Worm (Caenorhabditis elegans) whole organism, dauer: ENCODE results near the gene srw-20.

Experiments
- unc-62 ChIP-seq: sonication (generic microtip); optimal IDR thresholded peaks from 2 replicates; lab custom pipeline; 2017; ENCODE audit warnings: missing biosample characterization, missing genetic modification reagents, missing genetic modification characterization

srw-20 gene

ce11 chrV:17079795-17080194, at the start of gene srw-20:
TSS of gene srw-20 (minus strand) at chrV:17079895.
- TF ChIP-seq unc-62 (GFP tag; lab: Kevin White, UChicago) = no peak

DNA sequence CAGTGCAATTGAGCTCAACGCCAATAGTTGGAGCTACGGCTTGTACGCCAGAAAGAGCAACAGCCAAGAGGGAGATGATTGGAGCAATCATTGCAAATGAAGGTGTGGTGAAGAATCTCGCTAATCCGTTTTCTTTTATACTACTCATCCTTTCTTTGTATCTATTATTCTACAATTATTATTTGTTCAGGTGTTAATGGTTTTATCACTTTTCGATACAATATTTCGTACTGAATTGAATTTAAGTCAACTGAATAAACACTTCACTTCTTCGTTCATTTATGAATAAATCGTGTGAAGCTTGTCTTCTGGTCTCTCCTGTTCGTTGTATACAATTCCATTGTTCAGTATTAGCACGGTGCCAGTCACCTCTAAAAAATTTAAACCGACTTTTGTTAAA, 28.6 kb upstream of the srw-20 start, which contains the start of gene ZK218.11:
TSS of gene ZK218.11 (minus strand) at position 101 of the 400 bp plus-strand sequence.
- TF ChIP-seq unc-62 (GFP tag; lab: Kevin White, UChicago) = no peak

DNA sequence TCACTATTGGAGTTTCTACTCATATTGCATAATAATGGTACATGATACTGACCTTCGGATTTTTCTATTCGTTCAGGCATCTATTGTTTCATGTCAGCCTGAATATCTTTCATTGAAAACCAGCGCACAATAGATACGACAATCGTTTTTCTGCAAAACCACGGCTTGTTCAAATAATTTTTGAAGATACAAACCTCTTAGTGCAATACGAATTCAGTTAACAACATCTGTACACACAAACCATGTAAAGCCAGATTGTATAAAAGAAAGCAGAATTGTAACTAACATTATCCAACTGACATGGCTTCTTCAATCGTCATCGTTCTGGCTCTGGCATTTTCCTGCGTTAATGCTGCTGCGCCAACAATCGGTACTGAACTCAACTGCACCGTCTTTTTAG, 25.8 kb upstream of the srw-20 start, which contains the start of gene ZK218.7:
TSS of gene ZK218.7 (plus strand) at position 301 of the 400 bp plus-strand sequence.
- no peak for TF ChIP-seq unc-62 (GFP tag; lab: Kevin White, UChicago)

ce11 chrV:17104527-17104926, 24.8 kb upstream of the srw-20 start, which contains the start of gene nhr-248:
TSS of gene nhr-248 (minus strand) at chrV:17104627.
- no peak for TF ChIP-seq unc-62 (GFP tag; lab: Kevin White, UChicago)

DNA sequence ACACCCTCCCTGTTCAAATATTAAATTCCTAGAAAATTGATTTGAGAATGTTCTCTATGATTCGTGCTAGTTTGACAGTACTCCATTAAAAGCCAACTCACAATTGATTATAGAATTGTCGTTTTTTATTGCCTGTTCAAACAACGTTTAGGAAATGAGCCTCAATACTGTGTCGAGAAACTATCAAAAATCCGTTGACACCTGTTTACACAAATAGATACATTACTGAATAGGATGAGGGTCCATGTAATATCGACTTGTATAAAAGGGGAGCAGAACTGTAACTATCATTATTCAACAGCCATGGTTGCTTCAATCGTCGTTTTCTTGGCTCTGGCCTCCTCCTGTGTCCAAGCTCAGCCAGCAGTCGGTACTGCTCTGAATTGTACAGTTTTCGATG, 21.1 kb upstream of the srw-20 start, which contains the start of gene ZK218.5:
TSS of gene ZK218.5 (plus strand) at position 301 of the 400 bp plus-strand sequence.
- TF ChIP-seq unc-62 (GFP tag; lab: Kevin White, UChicago) = no peak

DNA sequence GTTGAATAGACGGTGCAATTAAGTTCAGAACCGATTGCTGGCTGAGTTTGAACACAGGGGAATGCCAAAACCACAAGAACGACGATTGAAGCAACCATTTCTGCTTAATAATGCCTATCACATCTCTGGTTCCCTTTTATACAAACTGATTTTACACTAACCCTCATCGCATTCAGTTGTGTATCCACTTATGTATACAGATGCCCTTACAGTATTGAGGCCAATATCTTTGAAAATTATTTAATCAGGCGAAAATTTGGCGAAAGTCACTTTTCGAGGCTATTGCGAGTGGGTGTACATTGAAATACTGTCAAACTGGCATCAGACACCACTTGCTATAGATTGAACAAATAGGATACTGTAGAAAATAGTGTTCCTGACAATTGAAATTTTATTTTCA, 19.0 kb upstream of the srw-20 start, which contains the start of the genes ZK218.3 and ZK218.4:
TSS of gene ZK218.3 (minus strand) at position 101 of the 400 bp plus-strand sequence.
TSS of gene ZK218.4 (plus strand) at position 186 of the 400 bp plus-strand sequence.
- TF ChIP-seq unc-62 (GFP tag; lab: Kevin White, UChicago) = no peak

DNA sequence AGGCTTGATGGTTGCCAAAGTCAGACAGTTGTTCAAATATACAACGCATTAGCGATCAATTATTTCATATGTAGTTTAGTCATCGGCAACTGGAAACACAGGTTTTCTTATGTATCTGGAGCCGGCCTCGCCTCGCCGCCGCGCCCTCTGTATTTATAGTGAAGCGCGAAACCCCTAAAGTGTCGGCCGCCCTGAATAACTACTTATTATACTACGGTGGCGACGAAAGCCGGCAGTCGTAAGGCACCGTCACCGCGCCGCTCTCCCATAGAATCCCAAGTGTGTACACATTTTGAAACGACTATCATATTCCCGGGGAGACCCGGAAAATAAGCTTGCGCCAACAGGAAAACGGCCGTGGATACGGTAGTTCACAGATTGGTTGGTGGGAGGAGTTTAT, 14.9 kb upstream of the srw-20 start:
- TF ChIP-seq unc-62 (GFP tag; lab: Kevin White, UChicago) = no peak

DNA sequence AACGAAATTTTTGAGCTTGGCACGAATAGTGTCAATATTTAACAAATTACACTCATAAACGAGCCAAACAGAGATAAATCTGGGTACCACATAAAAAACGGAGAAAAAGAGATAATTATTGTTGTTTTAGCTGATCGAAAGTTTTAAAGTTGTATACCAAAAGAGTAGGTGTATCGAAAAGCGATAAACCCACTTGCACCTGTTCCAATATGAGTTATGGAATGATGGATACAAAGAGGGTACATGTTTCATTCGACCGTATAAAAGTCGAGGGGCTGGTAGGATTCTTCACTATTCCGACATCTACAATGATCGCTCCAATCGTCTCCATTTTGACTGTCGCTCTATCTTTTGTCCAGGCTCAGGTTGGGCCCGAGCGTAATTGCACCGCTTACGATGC, 12.6 kb upstream of the srw-20 start, which contains the start of gene ZK218.1:
TSS of gene ZK218.1 (plus strand) at position 301 of the 400 bp plus-strand sequence.
- TF ChIP-seq unc-62 (GFP tag; lab: Kevin White, UChicago) = no peak

- no peak for TF ChIP-seq unc-62 (GFP tag; lab: Kevin White, UChicago)
These were observed 10.3 kb upstream of the srw-20 start, which contains the start of gene srh-237 for ce11 chrV:17089931-17090429. TSS of gene srh-237 (plus strand) at chrV:17090379.

ce11 chrV:17089342-17089741, 9.6 kb upstream of the srw-20 start, which contains the start of gene T05E12.6:
TSS of gene T05E12.6 (minus strand) at chrV:17089442.
- no peak for TF ChIP-seq unc-62 (GFP tag; lab: Kevin White, UChicago)

ce11 chrV:17082718-17083117, 3.0 kb upstream of the srw-20 start, which contains the start of gene T05E12.9:
TSS of gene T05E12.9 (minus strand) at chrV:17082818.
- no peak for TF ChIP-seq unc-62 (GFP tag; lab: Kevin White, UChicago)

DNA sequence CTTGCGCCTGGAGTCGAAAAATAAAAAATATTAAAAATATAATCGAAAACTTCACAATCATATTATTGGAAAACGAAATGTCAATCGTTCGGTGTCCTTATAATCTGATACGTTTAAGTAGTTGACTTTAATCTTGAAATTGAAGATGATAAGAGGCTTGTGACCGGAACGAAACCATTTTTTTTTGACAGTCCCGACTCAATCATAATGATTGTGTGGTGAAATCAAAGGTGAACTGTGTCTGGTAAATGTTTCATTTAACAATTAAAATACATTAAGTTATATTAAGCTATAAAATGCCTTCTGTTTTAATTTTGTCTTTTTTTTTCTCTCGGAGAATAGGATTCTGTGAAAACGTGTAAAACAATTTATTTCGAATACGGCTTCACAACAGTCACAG, 1.8 kb downstream of the srw-20 start, which contains the start of gene T05E12.3:
TSS of gene T05E12.3 (minus strand) at position 101 of the 400 bp plus-strand sequence.
- no peak for TF ChIP-seq unc-62 (GFP tag; lab: Kevin White, UChicago)

- no peak for TF ChIP-seq unc-62 (GFP tag; lab: Kevin White, UChicago)
These were observed 3.8 kb downstream of the srw-20 start, which contains the start of gene str-125 for ce11 chrV:17075900-17076299. TSS of gene str-125 (minus strand) at chrV:17076000.

ce11 chrV:17071578-17071977, 8.1 kb downstream of the srw-20 start, which contains the start of gene srbc-14:
TSS of gene srbc-14 (minus strand) at chrV:17071678.
- TF ChIP-seq unc-62 (GFP tag; lab: Kevin White, UChicago) = no peak

DNA sequence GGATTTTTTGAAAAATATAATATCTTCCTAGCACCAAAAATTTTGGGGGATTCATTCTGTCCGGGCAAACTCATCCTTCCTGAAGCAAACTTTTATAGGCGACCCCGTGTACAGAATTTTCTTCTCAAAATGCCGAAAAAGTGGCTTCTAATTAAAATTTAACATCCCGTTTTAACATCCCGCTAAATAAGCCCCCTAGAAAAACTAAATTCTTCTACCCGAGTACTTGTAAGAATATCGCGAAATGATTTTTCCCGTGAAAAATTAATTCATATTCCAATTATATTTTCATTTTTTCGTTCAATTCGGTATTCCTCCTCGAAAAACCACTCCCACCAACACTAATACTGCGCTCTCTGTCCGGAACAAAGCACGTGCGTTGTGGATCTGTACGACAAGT, 10.9 kb downstream of the srw-20 start, which contains the start of gene T05E12.8:
TSS of gene T05E12.8 (plus strand) at position 301 of the 400 bp plus-strand sequence.
- TF ChIP-seq unc-62 (GFP tag; lab: Kevin White, UChicago) = no peak

- no peak for TF ChIP-seq unc-62 (GFP tag; lab: Kevin White, UChicago)
These were observed 13.1 kb downstream of the srw-20 start for ce11 chrV:17066634-17067033.
